Worm (Caenorhabditis elegans) whole organism, L1 larva: ENCODE measurements around the gene Y53G8AR.9.

Source experiments
- F16B12.6 ChIP-seq: fragments of 150-350 bp; optimal IDR thresholded peaks from 2 replicates; lab custom pipeline; 2014; ENCODE audit warnings: missing biosample characterization, missing genetic modification characterization
- aha-1 ChIP-seq: fragments of 150-350 bp; optimal IDR thresholded peaks from 2 replicates; lab custom pipeline; 2014; ENCODE audit warnings: missing biosample characterization, missing genetic modification characterization
- aly-2 ChIP-seq: fragments of 150-350 bp; optimal IDR thresholded peaks from 2 replicates; lab custom pipeline; 2014; ENCODE audit warnings: missing biosample characterization, missing genetic modification characterization
- ama-1 ChIP-seq: fragments of 150-350 bp; optimal IDR thresholded peaks from 2 replicates; lab custom pipeline; 2014
- blmp-1 ChIP-seq: fragments of 150-350 bp; optimal IDR thresholded peaks from 2 replicates; lab custom pipeline; 2014; ENCODE audit warnings: missing biosample characterization, missing genetic modification characterization
- ceh-63 ChIP-seq: fragments of 200-800 bp; sonication (Bioruptor generic); optimal IDR thresholded peaks from 2 replicates; lab custom pipeline; 2018; ENCODE audit warnings: mild to moderate bottlenecking, missing genetic modification characterization, missing compliant biosample characterization
- ceh-8 ChIP-seq: fragments of 200-800 bp; sonication (Bioruptor generic); optimal IDR thresholded peaks from 2 replicates; lab custom pipeline; 2018; ENCODE audit warnings: mild to moderate bottlenecking, missing genetic modification characterization, moderate library complexity, missing compliant biosample characterization
- ceh-90 ChIP-seq: sonication (generic microtip); optimal IDR thresholded peaks from 2 replicates; lab custom pipeline; 2016; ENCODE audit warnings: missing genetic modification characterization, missing compliant biosample characterization
- dsc-1 ChIP-seq: sonication (generic microtip); optimal IDR thresholded peaks from 2 replicates; lab custom pipeline; 2016; ENCODE audit warnings: mild to moderate bottlenecking, missing genetic modification characterization, missing compliant biosample characterization
- efl-1 ChIP-seq, 4 experiments: fragments of 150-350 bp; optimal IDR thresholded peaks in 3 of 4; peaks in 1 of 4; 1 replicate in 1 of 4; 2 replicates in 3 of 4; lab custom pipeline; 2014; ENCODE audit warnings: missing biosample characterization in 2 of 4, missing genetic modification characterization in 2 of 4, missing genetic modification reagents in 2 of 4
- efl-3 ChIP-seq: fragments of 200-800 bp; sonication (Bioruptor generic); optimal IDR thresholded peaks from 2 replicates; lab custom pipeline; 2018; ENCODE audit warnings: mild to moderate bottlenecking, missing genetic modification characterization, missing compliant biosample characterization
- egl-13 ChIP-seq: sonication (generic microtip); optimal IDR thresholded peaks from 2 replicates; lab custom pipeline; 2016; ENCODE audit warnings: missing genotype, missing genetic modification reagents, missing genetic modification characterization, missing compliant biosample characterization
- elt-3 ChIP-seq, 6 experiments: fragments of 150-350 bp in 1 of 6; sonication (generic microtip); optimal IDR thresholded peaks; 2 replicates each; lab custom pipeline; 2017 to 2018; ENCODE audit warnings: missing biosample characterization in 6 of 6, missing genetic modification characterization in 6 of 6, inconsistent platforms in 1 of 6
- ets-5 ChIP-seq: fragments of 200-800 bp; sonication (Bioruptor generic); IDR thresholded peaks from 2 replicates; pipeline ENCODE4 v1.3.6; 2022; ENCODE audit warnings: missing genetic modification characterization, missing compliant biosample characterization
- fkh-8 ChIP-seq: sonication (generic microtip); optimal IDR thresholded peaks from 2 replicates; lab custom pipeline; 2016; ENCODE audit warnings: mild to moderate bottlenecking, missing genetic modification characterization, missing compliant biosample characterization
- fos-1 ChIP-seq: fragments of 150-350 bp; optimal IDR thresholded peaks from 2 replicates; lab custom pipeline; 2014; ENCODE audit warnings: missing biosample characterization, missing genetic modification characterization
- grh-1 ChIP-seq: fragments of 200-800 bp; sonication (Bioruptor generic); IDR thresholded peaks from 2 replicates; pipeline ENCODE4 v1.3.6; 2022; ENCODE audit warnings: missing genetic modification reagents, missing genetic modification characterization, missing compliant biosample characterization
- hpl-2 ChIP-seq: fragments of 150-350 bp; optimal IDR thresholded peaks from 2 replicates; lab custom pipeline; 2014; ENCODE audit warnings: missing biosample characterization, missing genetic modification reagents, missing genetic modification characterization
- isw-1 ChIP-seq: fragments of 200-800 bp; sonication (Bioruptor generic); IDR thresholded peaks from 2 replicates; pipeline ENCODE4 v1.3.6; 2022; ENCODE audit warnings: missing genetic modification characterization, missing compliant biosample characterization
- lin-13 ChIP-seq: fragments of 150-350 bp; optimal IDR thresholded peaks from 2 replicates; lab custom pipeline; 2014; ENCODE audit warnings: missing biosample characterization, missing genetic modification reagents, missing genetic modification characterization
- lin-14 ChIP-seq: fragments of 200-800 bp; sonication (Bioruptor generic); optimal IDR thresholded peaks from 2 replicates; lab custom pipeline; 2018; ENCODE audit warnings: mild to moderate bottlenecking, missing genetic modification characterization, moderate library complexity, missing compliant biosample characterization
- lin-15B ChIP-seq: fragments of 150-350 bp; sonication (generic microtip); optimal IDR thresholded peaks from 3 replicates; lab custom pipeline; 2014; ENCODE audit warnings: missing biosample characterization, missing genetic modification characterization
- lin-35 ChIP-seq, 2 experiments: fragments of 150-350 bp; optimal IDR thresholded peaks; 2 replicates each; lab custom pipeline; 2014; ENCODE audit warnings: missing biosample characterization in 2 of 2, missing genetic modification characterization in 2 of 2, missing genetic modification reagents in 2 of 2
- lin-39 ChIP-seq: fragments of 150-350 bp; optimal IDR thresholded peaks from 2 replicates; lab custom pipeline; 2014; ENCODE audit warnings: missing biosample characterization, missing genetic modification reagents, missing genetic modification characterization
- lsy-2 ChIP-seq, 2 experiments: fragments of 150-350 bp; optimal IDR thresholded peaks; 2 replicates each; lab custom pipeline; 2014; ENCODE audit warnings: missing biosample characterization in 2 of 2, missing genetic modification characterization in 2 of 2
- mab-9 ChIP-seq: fragments of 200-800 bp; sonication (Bioruptor generic); IDR thresholded peaks from 2 replicates; pipeline ENCODE4 v1.3.6; 2022; ENCODE audit warnings: missing genetic modification reagents, missing genetic modification characterization, missing compliant biosample characterization
- mef-2 ChIP-seq: fragments of 150-350 bp; optimal IDR thresholded peaks from 2 replicates; lab custom pipeline; 2014; ENCODE audit warnings: missing biosample characterization, missing genetic modification characterization
- mep-1 ChIP-seq: fragments of 150-350 bp; optimal IDR thresholded peaks from 2 replicates; lab custom pipeline; 2014; ENCODE audit warnings: missing biosample characterization, missing genetic modification characterization
- nhr-20 ChIP-seq: sonication (generic microtip); optimal IDR thresholded peaks from 2 replicates; lab custom pipeline; 2016; ENCODE audit warnings: mild to moderate bottlenecking, missing genetic modification characterization, missing compliant biosample characterization
- nhr-28 ChIP-seq: fragments of 150-350 bp; optimal IDR thresholded peaks from 2 replicates; lab custom pipeline; 2014; ENCODE audit warnings: missing biosample characterization, missing genetic modification characterization
- nhr-47 ChIP-seq: sonication (generic microtip); optimal IDR thresholded peaks from 2 replicates; lab custom pipeline; 2016; ENCODE audit warnings: mild to moderate bottlenecking, missing genetic modification characterization, moderate library complexity, missing compliant biosample characterization
- nhr-85 ChIP-seq: sonication (generic microtip); peaks from one replicate; lab custom pipeline; 2016; ENCODE audit warnings: missing genetic modification characterization, inconsistent platforms, missing compliant biosample characterization
- pqm-1 ChIP-seq: sonication (generic microtip); optimal IDR thresholded peaks from 3 replicates; lab custom pipeline; 2017; ENCODE audit warnings: missing biosample characterization, missing genetic modification characterization
- snu-23 ChIP-seq: sonication (generic microtip); optimal IDR thresholded peaks from 2 replicates; lab custom pipeline; 2016; ENCODE audit warnings: missing genetic modification characterization, missing compliant biosample characterization
- sptf-1 ChIP-seq: fragments of 150-350 bp; optimal IDR thresholded peaks from 2 replicates; lab custom pipeline; 2014; ENCODE audit warnings: missing biosample characterization, missing genetic modification characterization
- sup-37 ChIP-seq: fragments of 200-800 bp; sonication (Bioruptor generic); optimal IDR thresholded peaks from 2 replicates; lab custom pipeline; 2018; ENCODE audit warnings: mild to moderate bottlenecking, missing genetic modification characterization, missing compliant biosample characterization
- tbx-2 ChIP-seq: sonication (generic microtip); optimal IDR thresholded peaks from 2 replicates; lab custom pipeline; 2016; ENCODE audit warnings: missing genetic modification characterization, missing compliant biosample characterization
- tlp-1 ChIP-seq: fragments of 150-350 bp; optimal IDR thresholded peaks from 2 replicates; lab custom pipeline; 2014; ENCODE audit warnings: missing biosample characterization, missing genetic modification characterization
- unc-130 ChIP-seq: fragments of 150-350 bp; optimal IDR thresholded peaks from 2 replicates; lab custom pipeline; 2017; ENCODE audit warnings: missing biosample characterization, missing genetic modification characterization, inconsistent platforms
- unc-30 ChIP-seq: sonication (generic microtip); optimal IDR thresholded peaks from 2 replicates; lab custom pipeline; 2017; ENCODE audit warnings: missing biosample characterization, missing genetic modification characterization
- unc-86 ChIP-seq: sonication (generic microtip); optimal IDR thresholded peaks from 2 replicates; lab custom pipeline; 2016; ENCODE audit warnings: missing genetic modification characterization, missing compliant biosample characterization
- vab-15 ChIP-seq: sonication (generic microtip); optimal IDR thresholded peaks from 2 replicates; lab custom pipeline; 2017; ENCODE audit warnings: missing genotype, mild to moderate bottlenecking, missing genetic modification characterization, missing compliant biosample characterization
- zag-1 ChIP-seq: fragments of 150-350 bp; optimal IDR thresholded peaks from 2 replicates; lab custom pipeline; 2014; ENCODE audit warnings: missing biosample characterization, missing genetic modification characterization
- ztf-11 ChIP-seq, 2 experiments: sonication (generic microtip); optimal IDR thresholded peaks; 2 replicates each; lab custom pipeline; 2016 to 2017; ENCODE audit warnings: missing genetic modification characterization in 2 of 2, missing biosample characterization in 1 of 2, missing compliant biosample characterization in 1 of 2

Gene Y53G8AR.9

ce11 chrIII:3355791-3356190 lies 34.7 kb upstream of the Y53G8AR.9 start:
- TF ChIP-seq efl-1 (optimal IDR thresholded peaks at IDR 0.05; lab: Kevin White, UChicago) (no peak), efl-1 (GFP tag; optimal IDR thresholded peaks at IDR 0.05 in 1 of 2; lab: Kevin White, UChicago) (peak in 1 of 2 experiments; percentile 58), nhr-47 (tag; lab: Kevin White, UChicago) (no peak), elt-3 (tag; optimal IDR thresholded peaks at IDR 0.05; lab: Kevin White, UChicago) (peak in 5 of 6 experiments; percentile 13 to 81 (median 64)), lin-13 (GFP tag; lab: Kevin White, UChicago) (no peak), blmp-1 (tag; lab: Kevin White, UChicago) (peak; percentile 71), lin-35 (GFP tag; optimal IDR thresholded peaks at IDR 0.05; lab: Kevin White, UChicago) (peak in 1 of 2 experiments; percentile 1)

- TF ChIP-seq tbx-2 (tag; lab: Kevin White, UChicago), result no peak
- no peak for TF ChIP-seq unc-30 (tag; lab: Kevin White, UChicago)
- peak; percentile 30 for TF ChIP-seq mep-1 (tag; lab: Kevin White, UChicago)
- TF ChIP-seq elt-3 (tag; optimal IDR thresholded peaks at IDR 0.05; lab: Kevin White, UChicago), result peak in 4 of 6 experiments; percentile 8 to 62 (median 28)
- no peak for TF ChIP-seq tlp-1 (tag; lab: Kevin White, UChicago)
- TF ChIP-seq lsy-2 (tag; optimal IDR thresholded peaks at IDR 0.05; lab: Kevin White, UChicago), result no peak
- TF ChIP-seq ztf-11 (tag; optimal IDR thresholded peaks at IDR 0.05; lab: Kevin White, UChicago), result no peak
- TF ChIP-seq dsc-1 (tag; lab: Kevin White, UChicago), result no peak
- no peak for TF ChIP-seq unc-130 (tag; lab: Kevin White, UChicago)
- TF ChIP-seq ceh-90 (tag; lab: Kevin White, UChicago), result no peak
- TF ChIP-seq ama-1 (lab: Kevin White, UChicago), result no peak
- no peak for TF ChIP-seq grh-1 (GFP tag; lab: Robert Waterston, UW)
- no peak for TF ChIP-seq lin-39
- peak; percentile 40 for TF ChIP-seq snu-23 (GFP tag; lab: Kevin White, UChicago)
- no peak for TF ChIP-seq lin-15B (tag; lab: Kevin White, UChicago)
- TF ChIP-seq aly-2, result no peak
- TF ChIP-seq nhr-85 (tag; lab: Kevin White, UChicago), result peak; percentile 82
- no peak for TF ChIP-seq efl-1 (optimal IDR thresholded peaks at IDR 0.05; lab: Kevin White, UChicago)
- peak in 1 of 2 experiments; percentile 21 for TF ChIP-seq efl-1 (GFP tag; optimal IDR thresholded peaks at IDR 0.05 in 1 of 2; lab: Kevin White, UChicago)
- no peak for TF ChIP-seq zag-1 (tag; lab: Kevin White, UChicago)
- no peak for TF ChIP-seq fos-1 (tag; lab: Kevin White, UChicago)
- peak; percentile 74 for TF ChIP-seq lin-14 (GFP tag; lab: Kevin White, UChicago)
- TF ChIP-seq mef-2 (tag; lab: Kevin White, UChicago), result no peak
- TF ChIP-seq nhr-20 (tag; lab: Kevin White, UChicago), result peak; percentile 16
- no peak for TF ChIP-seq lin-35 (GFP tag; optimal IDR thresholded peaks at IDR 0.05; lab: Kevin White, UChicago)
- peak; percentile 78 for TF ChIP-seq blmp-1 (tag; lab: Kevin White, UChicago)
- TF ChIP-seq, all 84 proteins: peak for 8
Measured at ce11 chrIII:3351672-3352071, 30.6 kb upstream of the Y53G8AR.9 start.

ce11 chrIII:3351091-3351490 lies 30.0 kb upstream of the Y53G8AR.9 start:
- TF ChIP-seq vab-15 (tag; lab: Kevin White, UChicago) (no peak), mef-2 (tag; lab: Kevin White, UChicago) (no peak), egl-13 (no peak), pqm-1 (tag; lab: Kevin White, UChicago) (no peak), mab-9 (GFP tag; lab: Robert Waterston, UW) (no peak)

- no peak for TF ChIP-seq lin-39
- no peak for TF ChIP-seq aha-1 (tag; lab: Kevin White, UChicago)
- TF ChIP-seq hpl-2 (GFP tag; lab: Kevin White, UChicago), result no peak
- TF ChIP-seq lin-14 (GFP tag; lab: Kevin White, UChicago), result peak; percentile 56
- TF ChIP-seq ets-5 (GFP tag; lab: Robert Waterston, UW), result no peak
- TF ChIP-seq sptf-1 (tag; lab: Kevin White, UChicago), result no peak
- TF ChIP-seq F16B12.6, result no peak
- TF ChIP-seq efl-3, result no peak
- TF ChIP-seq fkh-8 (tag; lab: Kevin White, UChicago), result no peak
- TF ChIP-seq ceh-90 (tag; lab: Kevin White, UChicago), result no peak
- TF ChIP-seq aly-2, result no peak
- TF ChIP-seq dsc-1 (tag; lab: Kevin White, UChicago), result no peak
- no peak for TF ChIP-seq nhr-28
- TF ChIP-seq elt-3 (tag; optimal IDR thresholded peaks at IDR 0.05; lab: Kevin White, UChicago), result peak in 3 of 6 experiments; percentile 2 to 35 (median 9)
- TF ChIP-seq unc-86 (tag; lab: Kevin White, UChicago), result no peak
- TF ChIP-seq sup-37 (GFP tag; lab: Kevin White, UChicago), result no peak
- no peak for TF ChIP-seq isw-1
- TF ChIP-seq ceh-8 (GFP tag; lab: Kevin White, UChicago), result no peak
- no peak for TF ChIP-seq ceh-63 (GFP tag; lab: Kevin White, UChicago)
- TF ChIP-seq blmp-1 (tag; lab: Kevin White, UChicago), result peak; percentile 71
Measured at ce11 chrIII:3349061-3349460, 28.0 kb upstream of the Y53G8AR.9 start.
